Worm (Caenorhabditis elegans) whole organism, mixed stage, embryonic: ENCODE results near the gene cubn-1.

ENCODE experiments used
- ceh-83 ChIP-seq: fragments of 200-800 bp; sonication (Bioruptor generic); optimal IDR thresholded peaks from 2 replicates; lab custom pipeline; 2018; ENCODE audit warnings: mild to moderate bottlenecking, missing genetic modification characterization, missing compliant biosample characterization
- ces-1 ChIP-seq: fragments of 150-350 bp; optimal IDR thresholded peaks from 2 replicates; lab custom pipeline; 2014; ENCODE audit warnings: missing biosample characterization, missing genetic modification reagents, missing genetic modification characterization
- cnd-1 ChIP-seq: fragments of 200-800 bp; sonication (Bioruptor generic); optimal IDR thresholded peaks from 2 replicates; lab custom pipeline; 2018; ENCODE audit warnings: mild to moderate bottlenecking, missing genetic modification characterization, missing compliant biosample characterization
- lin-13 ChIP-seq: fragments of 150-350 bp; optimal IDR thresholded peaks from 2 replicates; lab custom pipeline; 2014; ENCODE audit warnings: missing biosample characterization, missing genetic modification characterization
- mls-2 ChIP-seq: sonication (generic microtip); optimal IDR thresholded peaks from 2 replicates; lab custom pipeline; 2016; ENCODE audit warnings: mild to moderate bottlenecking, missing genetic modification characterization, moderate library complexity, missing compliant biosample characterization
- nhr-12 ChIP-seq: fragments of 150-350 bp; optimal IDR thresholded peaks from 2 replicates; lab custom pipeline; 2014; ENCODE audit warnings: missing biosample characterization, missing genetic modification characterization
- nhr-76 ChIP-seq: sonication (generic microtip); optimal IDR thresholded peaks from 2 replicates; lab custom pipeline; 2017; ENCODE audit warnings: missing biosample characterization, missing genetic modification characterization
- pha-4 ChIP-seq: fragments of 150-350 bp; optimal IDR thresholded peaks from 2 replicates; lab custom pipeline; 2018; ENCODE audit warnings: missing biosample characterization, missing genetic modification reagents, missing genetic modification characterization
- snpc-4 ChIP-seq: fragments of 150-350 bp; optimal IDR thresholded peaks from 2 replicates; lab custom pipeline; 2014; ENCODE audit warnings: missing biosample characterization, missing genetic modification characterization
- tbx-8 ChIP-seq: fragments of 200-800 bp; sonication (Bioruptor generic); optimal IDR thresholded peaks from 2 replicates; lab custom pipeline; 2018; ENCODE audit warnings: mild to moderate bottlenecking, missing genetic modification characterization, moderate library complexity, missing compliant biosample characterization
- unc-120 ChIP-seq: sonication (generic microtip); optimal IDR thresholded peaks from 2 replicates; lab custom pipeline; 2017; ENCODE audit warnings: missing genetic modification characterization, missing compliant biosample characterization; ENCODE audit not compliant: poor library complexity, severe bottlenecking
- zip-8 ChIP-seq: fragments of 150-350 bp; optimal IDR thresholded peaks from 2 replicates; lab custom pipeline; 2014; ENCODE audit warnings: missing biosample characterization, missing genetic modification characterization
- ztf-11 ChIP-seq: fragments of 150-350 bp; optimal IDR thresholded peaks from 2 replicates; lab custom pipeline; 2014; ENCODE audit warnings: missing biosample characterization, missing genetic modification characterization

- no peak for TF ChIP-seq nhr-12 (tag; lab: Kevin White, UChicago)
- TF ChIP-seq pha-4 (tag; lab: Kevin White, UChicago) = no peak
- no peak for TF ChIP-seq nhr-76
- TF ChIP-seq ceh-83 (GFP tag; lab: Kevin White, UChicago) = no peak
- no peak for TF ChIP-seq tbx-8 (GFP tag; lab: Kevin White, UChicago)
- TF ChIP-seq cnd-1 (tag; lab: Kevin White, UChicago) = no peak
- no peak for TF ChIP-seq ces-1
- no peak for TF ChIP-seq mls-2 (tag; lab: Kevin White, UChicago)
- no peak for TF ChIP-seq ztf-11 (tag; lab: Kevin White, UChicago)
- no peak for TF ChIP-seq unc-120 (tag; lab: Kevin White, UChicago)
- TF ChIP-seq zip-8 (tag; lab: Kevin White, UChicago) = no peak
- no peak for TF ChIP-seq snpc-4
- TF ChIP-seq lin-13 (tag; lab: Kevin White, UChicago) = no peak
Measured at ce11 chrV:12601835-12602234, 9.3 kb upstream of the cubn-1 start.
